Worm (Caenorhabditis elegans) whole organism, late embryonic: ENCODE measurements around the gene F57G9.7.

Experiments used
- ceh-2 ChIP-seq: sonication (generic microtip); optimal IDR thresholded peaks from 2 replicates; lab custom pipeline; 2016; ENCODE audit warnings: missing genotype, missing genetic modification characterization, missing compliant biosample characterization
- elt-2 ChIP-seq: sonication (generic microtip); optimal IDR thresholded peaks from 2 replicates; lab custom pipeline; 2016; ENCODE audit warnings: missing genetic modification reagents, missing genetic modification characterization, missing compliant biosample characterization
- mec-3 ChIP-seq: sonication (generic microtip); optimal IDR thresholded peaks from 2 replicates; lab custom pipeline; 2016; ENCODE audit warnings: borderline replicate concordance, missing genetic modification characterization, missing compliant biosample characterization

DNA sequence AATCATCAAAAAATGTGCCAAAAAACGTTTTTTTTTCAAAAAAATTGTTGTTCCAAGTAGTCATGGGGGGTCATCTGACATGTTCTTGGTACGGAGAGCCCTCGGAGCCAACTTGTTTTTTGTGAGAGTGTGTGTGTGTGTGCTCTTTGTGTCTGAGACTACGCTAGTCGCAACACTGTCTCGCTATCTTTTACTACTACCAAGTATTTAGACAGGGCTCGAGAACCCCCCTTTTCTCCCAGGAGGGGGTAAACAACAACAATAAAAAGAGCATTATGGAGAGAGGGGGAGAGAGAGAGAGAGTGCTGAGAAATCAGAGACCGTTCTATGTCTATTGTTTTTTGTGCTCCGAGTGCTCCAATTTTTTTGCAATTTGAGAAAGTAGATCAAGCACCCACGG is 18.8 kb downstream of the F57G9.7 start:
- TF ChIP-seq ceh-2 (no peak), elt-2 (no peak), mec-3 (tag; lab: Kevin White, UChicago) (no peak)
